Fruit fly (Drosophila melanogaster): ENCODE data around the gene sgl.

The sgl gene

DNA sequence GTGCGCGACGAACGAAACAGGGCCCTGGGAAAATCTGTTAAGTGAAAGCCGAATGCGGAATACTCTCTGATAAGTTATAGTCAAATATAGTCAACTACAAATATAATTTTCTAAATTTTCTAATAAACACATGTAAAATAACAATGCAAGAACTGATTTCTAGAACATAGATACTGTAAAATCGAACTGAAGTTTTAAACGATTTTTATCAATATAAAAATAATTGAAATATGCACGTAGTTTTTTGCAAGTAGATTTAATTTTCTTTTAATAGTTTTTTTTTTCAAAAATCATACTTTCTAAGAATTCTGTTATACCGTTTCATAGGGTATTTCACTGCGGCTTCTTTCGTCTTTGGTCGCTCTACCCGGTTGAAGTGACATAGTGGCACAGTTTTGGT lies 43.8 kb upstream of the sgl start (continued):
- TF ChIP-seq CG1647 (GFP tag; optimal IDR thresholded peaks at IDR 0.05) = no peak
- TF ChIP-seq CG17912 (GFP tag; optimal IDR thresholded peaks at IDR 0.05) = no peak
- peak; percentile 51 for TF ChIP-seq CG4360 (GFP tag; IDR thresholded peaks at IDR 0.05)
- no peak for TF ChIP-seq CG31365 (tag; optimal IDR thresholded peaks at IDR 0.05)
- no peak for TF ChIP-seq NC2α (GFP tag; optimal IDR thresholded peaks at IDR 0.05)
- TF ChIP-seq CHES-1-like (GFP tag; optimal IDR thresholded peaks at IDR 0.05) = no peak
- TF ChIP-seq CG18476 (GFP tag; optimal IDR thresholded peaks at IDR 0.05) = peak; percentile 75
- TF ChIP-seq Rfx (GFP tag; IDR thresholded peaks at IDR 0.05) = peak; percentile 63
- peak; percentile 28 for TF ChIP-seq tx (GFP tag; optimal IDR thresholded peaks at IDR 0.05)
- no peak for TF ChIP-seq CG11696 (GFP tag; IDR thresholded peaks at IDR 0.05)
- TF ChIP-seq CG12155 (GFP tag; optimal IDR thresholded peaks at IDR 0.05) = peak; percentile 56
- TF ChIP-seq Oaz (GFP tag; IDR thresholded peaks at IDR 0.05) = peak; percentile 61
- peak; percentile 65 for TF ChIP-seq CG15696 (tag; optimal IDR thresholded peaks at IDR 0.05)
- TF ChIP-seq Six4 (GFP tag; optimal IDR thresholded peaks at IDR 0.05) = peak; percentile 77
- no peak for TF ChIP-seq aop (GFP tag; IDR thresholded peaks at IDR 0.05)
- TF ChIP-seq CG1603 (tag; optimal IDR thresholded peaks at IDR 0.05) = peak; percentile 10
- TF ChIP-seq D19B (GFP tag; optimal IDR thresholded peaks at IDR 0.05) = peak; percentile 27
- TF ChIP-seq CG2116 (GFP tag; optimal IDR thresholded peaks at IDR 0.05) = peak; percentile 43
- peak; percentile 44 for TF ChIP-seq pum (GFP tag; optimal IDR thresholded peaks at IDR 0.05)
- no peak for TF ChIP-seq ERR (GFP tag; optimal IDR thresholded peaks at IDR 0.05)
- peak; percentile 28 for TF ChIP-seq CG13894 (tag; optimal IDR thresholded peaks at IDR 0.05)
- TF ChIP-seq twi (tag; optimal IDR thresholded peaks at IDR 0.05) = peak; percentile 75
- peak; percentile 82; the same call in 1 of the 3 replicates for TF ChIP-seq CG11695 (GFP tag; IDR thresholded peaks at IDR 0.05)
- TF ChIP-seq dm (GFP tag; optimal IDR thresholded peaks at IDR 0.05) = no peak
- no peak for TF ChIP-seq Dll (GFP tag; IDR thresholded peaks at IDR 0.05; ENCODE audit: partially characterized antibody)
- TF ChIP-seq nerfin-2 (GFP tag; IDR thresholded peaks at IDR 0.05; ENCODE audit: partially characterized antibody) = no peak
- TF ChIP-seq CG6683 (GFP tag; optimal IDR thresholded peaks at IDR 0.05) = peak; percentile 73
- peak; percentile 54 for TF ChIP-seq Chrac-16 (GFP tag; optimal IDR thresholded peaks at IDR 0.05)
- no peak for TF ChIP-seq ac (GFP tag; optimal IDR thresholded peaks at IDR 0.05)
- TF ChIP-seq az2 (GFP tag; optimal IDR thresholded peaks at IDR 0.05) = peak; percentile 79
- peak; percentile 59; the same call in 1 of the 2 replicates for TF ChIP-seq sim (GFP tag; IDR thresholded peaks at IDR 0.05)
- TF ChIP-seq disco-r (GFP tag; optimal IDR thresholded peaks at IDR 0.05) = no peak
- no peak for TF ChIP-seq maf-S (GFP tag; optimal IDR thresholded peaks at IDR 0.05)
- no peak for TF ChIP-seq her (GFP tag; optimal IDR thresholded peaks at IDR 0.05)
- TF ChIP-seq Optix (GFP tag; IDR thresholded peaks at IDR 0.05) = no peak
- TF ChIP-seq Kr (GFP tag; optimal IDR thresholded peaks at IDR 0.05) = no peak
- TF ChIP-seq Oli (tag; optimal IDR thresholded peaks at IDR 0.05) = peak; percentile 93
- TF ChIP-seq sob (GFP tag; IDR thresholded peaks at IDR 0.05) = peak; percentile 70
- no peak for TF ChIP-seq gro (GFP tag; optimal IDR thresholded peaks at IDR 0.05)
- TF ChIP-seq Hr39 (optimal IDR thresholded peaks at IDR 0.05) = no peak
- TF ChIP-seq CrebB (tag; optimal IDR thresholded peaks at IDR 0.05) = peak; percentile 25
- TF ChIP-seq CG31224 (GFP tag; IDR thresholded peaks at IDR 0.05) = no peak; the same call in 1 of the 2 replicates
- TF ChIP-seq CG3407 (GFP tag; optimal IDR thresholded peaks at IDR 0.05) = peak; percentile 55
- peak; percentile 77; the same call in 1 of the 3 replicates for TF ChIP-seq ci (GFP tag; IDR thresholded peaks at IDR 0.05)
- TF ChIP-seq Tbp (GFP tag; optimal IDR thresholded peaks at IDR 0.05) = no peak
- TF ChIP-seq Hey (tag; optimal IDR thresholded peaks at IDR 0.05) = no peak
- TF ChIP-seq rib (GFP tag; IDR thresholded peaks at IDR 0.05) = no peak
- TF ChIP-seq Hr51 (GFP tag; optimal IDR thresholded peaks at IDR 0.05) = peak in 1 of 2 experiments; percentile 97

Measured in whole organism, embryonic.